Fruit fly (Drosophila melanogaster): Measurements from ENCODE around the gene modSP.

Gene modSP

dm6 chr3R:16640005-16640408 is 15.5 kb downstream of the modSP start, which contains the start of gene nonA-l (continued):
- TF ChIP-seq lov (optimal IDR thresholded peaks at IDR 0.05) (no peak), lov (GFP tag; IDR thresholded peaks at IDR 0.05) (no peak), gsb-n (tag; optimal IDR thresholded peaks at IDR 0.05) (no peak), knrl (GFP tag; IDR thresholded peaks at IDR 0.05; ENCODE audit: partially characterized antibody) (peak; percentile 83), B-H1 (GFP tag; IDR thresholded peaks at IDR 0.05) (no peak), CG8478 (optimal IDR thresholded peaks at IDR 0.05) (no peak), CG8765 (GFP tag; IDR thresholded peaks at IDR 0.05) (no peak), CG18476 (GFP tag; optimal IDR thresholded peaks at IDR 0.05) (no peak), HLH4C (GFP tag; IDR thresholded peaks at IDR 0.05; ENCODE audit: partially characterized antibody) (peak; percentile 87), Antp (GFP tag; optimal IDR thresholded peaks at IDR 0.05) (no peak), CG7372 (GFP tag; IDR thresholded peaks at IDR 0.05) (no peak), onecut (GFP tag; IDR thresholded peaks at IDR 0.05) (peak; percentile 85), CG17359 (tag; optimal IDR thresholded peaks at IDR 0.05) (no peak), CG6683 (GFP tag; optimal IDR thresholded peaks at IDR 0.05) (no peak), MTF-1 (GFP tag; optimal IDR thresholded peaks at IDR 0.05; ENCODE audit: borderline replicate concordance) (no peak), CG10267 (tag; optimal IDR thresholded peaks at IDR 0.05) (peak; percentile 40), Elba2 (GFP tag; optimal IDR thresholded peaks at IDR 0.05) (peak; percentile 36), Bdp1 (GFP tag; optimal IDR thresholded peaks at IDR 0.05) (no peak), oc (tag; optimal IDR thresholded peaks at IDR 0.05) (no peak), h (optimal IDR thresholded peaks at IDR 0.05) (no peak), ro (GFP tag; IDR thresholded peaks at IDR 0.05) (no peak), Opbp (GFP tag; IDR thresholded peaks at IDR 0.05; ENCODE audit: partially characterized antibody) (peak; percentile 76; the same call in 2 of the 3 replicates), CG11560 (tag; IDR thresholded peaks at IDR 0.05) (no peak), CG5245 (GFP tag; optimal IDR thresholded peaks at IDR 0.05) (no peak), hbn (GFP tag; IDR thresholded peaks at IDR 0.05; ENCODE audit: partially characterized antibody) (peak; percentile 74), gfzf (GFP tag; optimal IDR thresholded peaks at IDR 0.05) (peak; percentile 88), lilli (GFP tag; optimal IDR thresholded peaks at IDR 0.05) (no peak), Lhr (GFP tag; optimal IDR thresholded peaks at IDR 0.05) (peak; percentile 38), B-H2 (GFP tag; optimal IDR thresholded peaks at IDR 0.05) (no peak), Med (GFP tag) (no peak), CG2129 (GFP tag; IDR thresholded peaks at IDR 0.05; ENCODE audit: partially characterized antibody) (peak; percentile 61), gsb (GFP tag; IDR thresholded peaks at IDR 0.05) (no peak), CG1603 (tag; optimal IDR thresholded peaks at IDR 0.05) (peak; percentile 55), CG11504 (tag; optimal IDR thresholded peaks at IDR 0.05) (peak; percentile 89), dati (GFP tag; IDR thresholded peaks at IDR 0.05) (no peak), exex (tag; optimal IDR thresholded peaks at IDR 0.05) (no peak), sima (GFP tag; optimal IDR thresholded peaks at IDR 0.05) (no peak), danr (GFP tag; IDR thresholded peaks at IDR 0.05) (no peak), CG30020 (tag; optimal IDR thresholded peaks at IDR 0.05) (peak; percentile 36), Usf (GFP tag; optimal IDR thresholded peaks at IDR 0.05) (no peak), pb (GFP tag; optimal IDR thresholded peaks at IDR 0.05) (no peak), CG2875 (GFP tag; optimal IDR thresholded peaks at IDR 0.05) (no peak), Bteb2 (GFP tag; optimal IDR thresholded peaks at IDR 0.05) (no peak), Chrac-16 (GFP tag; optimal IDR thresholded peaks at IDR 0.05) (no peak), corto (GFP tag; optimal IDR thresholded peaks at IDR 0.05) (no peak), NC2β (GFP tag; optimal IDR thresholded peaks at IDR 0.05) (no peak), TFAM (GFP tag; optimal IDR thresholded peaks at IDR 0.05) (no peak), CkIIα-i1 (GFP tag; IDR thresholded peaks at IDR 0.05) (no peak), Myb (GFP tag; optimal IDR thresholded peaks at IDR 0.05) (peak; percentile 65), CG15696 (tag; optimal IDR thresholded peaks at IDR 0.05) (no peak), Gug (GFP tag; IDR thresholded peaks at IDR 0.05) (no peak), Scr (GFP tag; IDR thresholded peaks at IDR 0.05; ENCODE audit: partially characterized antibody) (peak; percentile 88)
